Fruit fly (Drosophila melanogaster): Measurements from ENCODE around the gene CG42366.

DNA sequence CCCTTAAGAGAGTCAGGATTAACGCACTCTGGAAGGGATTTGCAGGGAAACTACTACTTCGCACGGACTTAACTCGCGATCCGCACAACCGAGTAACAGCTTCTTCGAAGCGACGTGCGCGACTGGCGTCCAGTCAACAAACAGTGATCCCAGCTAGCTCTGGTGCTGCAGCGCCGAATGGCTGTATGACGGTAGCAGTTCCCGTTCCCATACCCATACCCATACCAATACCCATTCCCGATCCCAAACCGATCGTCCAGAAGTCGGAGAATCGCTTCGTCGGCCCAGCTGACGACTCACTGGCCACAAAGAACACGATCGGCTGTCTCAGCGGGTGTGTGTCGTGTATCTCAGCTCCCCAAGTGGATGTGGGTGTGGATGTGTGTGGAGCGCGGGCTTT, 22.3 kb downstream of the CG42366 start, which contains the start of gene CG5853:
- TF ChIP-seq woc (GFP tag; optimal IDR thresholded peaks at IDR 0.05) (peak; percentile 17), GATAd (GFP tag; optimal IDR thresholded peaks at IDR 0.05) (no peak), lola (GFP tag; optimal IDR thresholded peaks at IDR 0.05) (no peak), Hr78 (GFP tag; optimal IDR thresholded peaks at IDR 0.05) (no peak), sv (GFP tag; optimal IDR thresholded peaks at IDR 0.05) (no peak)
